Worm (Caenorhabditis elegans) whole organism, midembryonic: ENCODE results near the gene ZC190.4.

Experiments used
- T22C8.4 ChIP-seq: fragments of 200-800 bp; sonication (Bioruptor generic); IDR thresholded peaks from 2 replicates; pipeline ENCODE4 v1.3.6; 2022; ENCODE audit warnings: missing genetic modification characterization, missing compliant biosample characterization
- cog-1 ChIP-seq: sonication (generic microtip); optimal IDR thresholded peaks from 2 replicates; lab custom pipeline; 2016; ENCODE audit warnings: missing genetic modification characterization, missing compliant biosample characterization
- flt-1 ChIP-seq: fragments of 200-800 bp; sonication (Bioruptor generic); IDR thresholded peaks from 2 replicates; pipeline ENCODE4 v1.3.6; 2022; ENCODE audit warnings: missing genetic modification characterization, missing compliant biosample characterization
- klf-2 ChIP-seq: fragments of 200-800 bp; sonication (Bioruptor generic); conservative IDR thresholded peaks from 2 replicates; pipeline ENCODE4 v1.3.6; 2022; ENCODE audit warnings: missing genetic modification reagents, missing genetic modification characterization, missing compliant biosample characterization
- med-1 ChIP-seq: sonication (generic microtip); optimal IDR thresholded peaks from 2 replicates; lab custom pipeline; 2017; ENCODE audit warnings: missing genetic modification characterization, mild to moderate bottlenecking, missing compliant biosample characterization, antibody characterized with exemption, missing genetic modification reagents; ENCODE audit not compliant: insufficient read depth
- ref-1 ChIP-seq: fragments of 200-800 bp; sonication (Bioruptor generic); conservative IDR thresholded peaks from 2 replicates; pipeline ENCODE4 v1.3.6; 2022; ENCODE audit warnings: missing genetic modification reagents, missing genetic modification characterization, missing compliant biosample characterization
- ztf-23 ChIP-seq: fragments of 200-800 bp; sonication (Bioruptor generic); IDR thresholded peaks from 2 replicates; pipeline ENCODE4 v1.3.6; 2022; ENCODE audit warnings: missing genetic modification reagents, missing genetic modification characterization, missing compliant biosample characterization
- ztf-29 ChIP-seq: fragments of 200-800 bp; sonication (Bioruptor generic); IDR thresholded peaks from 2 replicates; pipeline ENCODE4 v1.3.6; 2022; ENCODE audit warnings: missing genetic modification reagents, missing genetic modification characterization, missing compliant biosample characterization

DNA sequence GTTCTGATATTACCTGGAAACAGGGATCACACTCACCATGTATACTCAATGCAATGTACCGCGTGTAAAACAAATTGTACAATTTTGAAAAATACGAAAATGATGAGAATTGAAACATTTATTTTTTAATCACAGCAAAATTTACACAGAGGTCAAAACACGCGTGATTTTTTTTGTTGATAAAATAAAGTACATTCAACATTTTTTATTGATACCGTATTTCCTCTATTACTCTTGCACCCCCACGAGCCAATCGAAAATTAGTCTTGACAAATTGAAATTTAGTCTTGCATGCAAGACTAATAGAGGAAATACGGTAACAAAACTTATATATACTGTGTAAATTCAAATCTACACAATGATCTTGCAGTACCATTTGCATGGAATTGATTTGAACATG lies 21.8 kb downstream of the ZC190.4 start, which contains the start of gene ZC190.8:
- TF ChIP-seq med-1 (GFP tag; lab: Kevin White, UChicago) (no peak), ref-1 (GFP tag; lab: Robert Waterston, UW) (no peak), flt-1 (GFP tag; lab: Robert Waterston, UW) (no peak), T22C8.4 (GFP tag; lab: Robert Waterston, UW) (no peak), ztf-23 (no peak), cog-1 (tag; lab: Kevin White, UChicago) (no peak), ztf-29 (no peak), klf-2 (GFP tag; lab: Robert Waterston, UW) (no peak)
